Worm (Caenorhabditis elegans) whole organism, L4 larva: ENCODE data around the gene rab-18.
A peak's percentile ranks its signal among the peaks of the same experiment; 100 is the strongest.

Experiments used
- D1046.2 ChIP-seq: fragments of 200-800 bp; sonication (Bioruptor generic); IDR thresholded peaks from 2 replicates; pipeline ENCODE4 v1.3.6; 2022; ENCODE audit warnings: missing genetic modification characterization, missing compliant biosample characterization
- F44E2.7 ChIP-seq: fragments of 200-800 bp; sonication (Bioruptor generic); IDR thresholded peaks from 2 replicates; pipeline ENCODE4 v2.1.2; 2022; ENCODE audit warnings: missing genetic modification characterization, missing compliant biosample characterization
- Y48G9A.11 ChIP-seq: fragments of 200-800 bp; sonication (Bioruptor generic); IDR thresholded peaks from 2 replicates; pipeline ENCODE4 v1.3.6; 2022; ENCODE audit warnings: missing genetic modification reagents, missing genetic modification characterization, missing compliant biosample characterization
- Y75B8A.6 ChIP-seq: fragments of 200-800 bp; sonication (Bioruptor generic); IDR thresholded peaks from 2 replicates; pipeline ENCODE4 v1.3.6; 2022; ENCODE audit warnings: missing genetic modification reagents, missing genetic modification characterization, missing compliant biosample characterization
- aha-1 ChIP-seq: fragments of 150-350 bp; peaks from one replicate; lab custom pipeline; 2014; ENCODE audit warnings: missing biosample characterization, missing genetic modification characterization
- arid-1 ChIP-seq: fragments of 200-800 bp; sonication (Bioruptor generic); conservative IDR thresholded peaks from 2 replicates; pipeline ENCODE4 v1.3.6; 2022; ENCODE audit warnings: missing genetic modification reagents, missing genetic modification characterization, missing compliant biosample characterization
- ceh-82 ChIP-seq: sonication (generic microtip); optimal IDR thresholded peaks from 2 replicates; lab custom pipeline; 2017; ENCODE audit warnings: missing biosample characterization, missing genetic modification characterization
- ctbp-1 ChIP-seq: fragments of 200-800 bp; sonication (Bioruptor generic); IDR thresholded peaks from 2 replicates; pipeline ENCODE4 v1.3.6; 2022; ENCODE audit warnings: missing genetic modification reagents, missing genetic modification characterization, missing compliant biosample characterization
- daf-16 ChIP-seq, 3 experiments: sonication (generic microtip); optimal IDR thresholded peaks; 2 replicates each; lab custom pipeline; 2016 to 2017; ENCODE audit warnings: missing genetic modification characterization in 3 of 3, missing genetic modification reagents in 3 of 3, mild to moderate bottlenecking in 2 of 3, missing compliant biosample characterization in 2 of 3, missing biosample characterization in 1 of 3, moderate library complexity in 1 of 3
- daf-8 ChIP-seq: fragments of 200-800 bp; sonication (Bioruptor generic); IDR thresholded peaks from 2 replicates; pipeline ENCODE4 v1.3.6; 2022; ENCODE audit warnings: missing genetic modification characterization, missing compliant biosample characterization
- dmd-9 ChIP-seq: fragments of 200-800 bp; sonication (Bioruptor generic); IDR thresholded peaks from 2 replicates; pipeline ENCODE4 v1.3.6; 2022; ENCODE audit warnings: missing genetic modification reagents, missing genetic modification characterization, missing compliant biosample characterization
- duxl-1 ChIP-seq: sonication (generic microtip); optimal IDR thresholded peaks from 2 replicates; lab custom pipeline; 2016; ENCODE audit warnings: mild to moderate bottlenecking, missing genetic modification characterization, moderate library complexity, missing compliant biosample characterization; ENCODE audit not compliant: poor library complexity
- dve-1 ChIP-seq: sonication (generic microtip); optimal IDR thresholded peaks from 2 replicates; lab custom pipeline; 2017; ENCODE audit warnings: antibody characterized with exemption, mild to moderate bottlenecking, missing genetic modification characterization, missing compliant biosample characterization; ENCODE audit not compliant: insufficient read depth
- gei-8 ChIP-seq: fragments of 200-800 bp; sonication (Bioruptor generic); optimal IDR thresholded peaks from 2 replicates; lab custom pipeline; 2018; ENCODE audit warnings: mild to moderate bottlenecking, missing genetic modification characterization, missing compliant biosample characterization
- hlh-30 ChIP-seq: sonication (generic microtip); optimal IDR thresholded peaks from 2 replicates; lab custom pipeline; 2017; ENCODE audit warnings: antibody characterized with exemption, mild to moderate bottlenecking, missing genetic modification characterization, missing compliant biosample characterization; ENCODE audit not compliant: insufficient read depth
- lin-1 ChIP-seq: fragments of 200-800 bp; sonication (Bioruptor generic); IDR thresholded peaks from 2 replicates; pipeline ENCODE4 v1.3.6; 2022; ENCODE audit warnings: missing genetic modification reagents, missing genetic modification characterization, missing compliant biosample characterization
- lin-13 ChIP-seq: fragments of 150-350 bp; optimal IDR thresholded peaks from 2 replicates; lab custom pipeline; 2014; ENCODE audit warnings: missing biosample characterization, missing genetic modification reagents, missing genetic modification characterization
- lin-15B ChIP-seq: fragments of 150-350 bp; sonication (generic microtip); optimal IDR thresholded peaks from 3 replicates; lab custom pipeline; 2014; ENCODE audit warnings: missing biosample characterization, missing genetic modification characterization
- lin-38 ChIP-seq: fragments of 200-800 bp; sonication (Bioruptor generic); IDR thresholded peaks from 2 replicates; pipeline ENCODE4 v1.3.6; 2022; ENCODE audit warnings: missing genetic modification reagents, missing genetic modification characterization, missing compliant biosample characterization
- lsy-2 ChIP-seq, 2 experiments: fragments of 150-350 bp in 1 of 2; sonication (generic microtip) in 1 of 2; optimal IDR thresholded peaks; 2 replicates each; lab custom pipeline; 2014 to 2017; ENCODE audit warnings: missing biosample characterization in 2 of 2, missing genetic modification characterization in 2 of 2
- madf-9 ChIP-seq: fragments of 200-800 bp; sonication (Bioruptor generic); conservative IDR thresholded peaks from 2 replicates; pipeline ENCODE4 v1.3.6; 2022; ENCODE audit warnings: missing genetic modification reagents, missing genetic modification characterization, missing compliant biosample characterization
- mdt-29 ChIP-seq: fragments of 200-800 bp; sonication (Bioruptor generic); IDR thresholded peaks from 2 replicates; pipeline ENCODE4 v1.3.6; 2022; ENCODE audit warnings: missing genetic modification reagents, missing genetic modification characterization, missing compliant biosample characterization
- mes-2 ChIP-seq: sonication (generic microtip); optimal IDR thresholded peaks from 2 replicates; lab custom pipeline; 2016; ENCODE audit warnings: missing genotype, mild to moderate bottlenecking, missing genetic modification characterization, missing compliant biosample characterization; ENCODE audit not compliant: poor library complexity, severe bottlenecking
- mxl-3 ChIP-seq: fragments of 200-800 bp; sonication (Bioruptor generic); optimal IDR thresholded peaks from 2 replicates; lab custom pipeline; 2018; ENCODE audit warnings: mild to moderate bottlenecking, missing genetic modification characterization, missing compliant biosample characterization
- nhr-41 ChIP-seq: fragments of 200-800 bp; sonication (Bioruptor generic); IDR thresholded peaks from 2 replicates; pipeline ENCODE4 v1.3.6; 2022; ENCODE audit warnings: missing genetic modification reagents, missing genetic modification characterization, missing compliant biosample characterization
- nhr-6 ChIP-seq: fragments of 150-350 bp; optimal IDR thresholded peaks from 2 replicates; lab custom pipeline; 2014; ENCODE audit warnings: missing biosample characterization, missing genetic modification characterization
- nhr-76 ChIP-seq: fragments of 150-350 bp; optimal IDR thresholded peaks from 2 replicates; lab custom pipeline; 2014; ENCODE audit warnings: missing biosample characterization, missing genetic modification characterization
- pha-4 ChIP-seq, 2 experiments: fragments of 150-350 bp in 1 of 2; fragments of 200-800 bp in 1 of 2; sonication (Bioruptor generic) in 1 of 2; IDR thresholded peaks in 1 of 2; optimal IDR thresholded peaks in 1 of 2; 2 replicates each; pipeline versions ENCODE4 v1.3.6 to Lab custom; 2014 to 2022; ENCODE audit warnings: missing genetic modification characterization in 2 of 2, missing genetic modification reagents in 2 of 2, missing biosample characterization in 1 of 2, missing compliant biosample characterization in 1 of 2
- pqm-1 ChIP-seq: sonication (generic microtip); optimal IDR thresholded peaks from 2 replicates; lab custom pipeline; 2017; ENCODE audit warnings: missing biosample characterization, missing genetic modification characterization
- rbr-2 ChIP-seq: sonication (generic microtip); optimal IDR thresholded peaks from 2 replicates; lab custom pipeline; 2016; ENCODE audit warnings: missing genotype, missing genetic modification characterization, missing compliant biosample characterization
- sdz-12 ChIP-seq: fragments of 200-800 bp; sonication (Bioruptor generic); optimal IDR thresholded peaks from 2 replicates; lab custom pipeline; 2018; ENCODE audit warnings: mild to moderate bottlenecking, missing genetic modification characterization, missing compliant biosample characterization
- tra-1 ChIP-seq: fragments of 200-800 bp; sonication (Bioruptor generic); IDR thresholded peaks from 2 replicates; pipeline ENCODE4 v1.3.6; 2022; ENCODE audit warnings: missing genetic modification reagents, missing genetic modification characterization, missing compliant biosample characterization
- unc-130 ChIP-seq: sonication (generic microtip); optimal IDR thresholded peaks from 2 replicates; lab custom pipeline; 2016; ENCODE audit warnings: missing genetic modification reagents, missing genetic modification characterization, missing compliant biosample characterization
- vab-7 ChIP-seq: fragments of 200-800 bp; sonication (Bioruptor generic); IDR thresholded peaks from 2 replicates; pipeline ENCODE4 v1.3.6; 2022; ENCODE audit warnings: missing genetic modification reagents, missing genetic modification characterization, missing compliant biosample characterization
- ztf-7 ChIP-seq: fragments of 150-350 bp; optimal IDR thresholded peaks from 2 replicates; lab custom pipeline; 2014; ENCODE audit warnings: missing biosample characterization, missing genetic modification characterization

The rab-18 gene

DNA sequence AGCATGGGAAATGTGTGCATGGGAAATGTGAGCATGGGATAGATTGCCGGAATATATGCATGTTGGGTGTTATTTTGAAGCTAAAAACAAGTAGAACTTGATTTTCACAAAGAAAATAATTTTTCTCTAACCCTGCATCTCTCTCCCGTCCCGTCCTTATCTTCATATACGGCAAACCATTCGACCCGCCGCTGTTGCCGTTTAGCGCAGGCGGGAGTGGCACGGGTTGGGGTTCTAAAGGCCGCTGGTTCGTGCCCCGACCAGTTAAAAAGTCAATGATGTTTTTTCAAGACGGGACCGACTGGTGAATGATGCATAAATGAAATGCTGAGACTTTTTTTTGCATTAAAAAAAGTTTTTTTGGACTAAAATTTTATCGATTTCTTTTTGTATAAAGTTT is 41.7 kb upstream of the rab-18 start (continued):
- 0 out of 2 replicates have a peak, but pooled peaks have one; percentile 48 for TF ChIP-seq arid-1
- TF ChIP-seq lin-38 (GFP tag; lab: Robert Waterston, UW) = peak; percentile 76
- peak; percentile 74 for TF ChIP-seq madf-9 (GFP tag; lab: Robert Waterston, UW)
- TF ChIP-seq ceh-82 (tag; lab: Kevin White, UChicago) = no peak
- no peak for TF ChIP-seq lin-15B (tag; lab: Kevin White, UChicago)
- TF ChIP-seq unc-130 = peak; percentile 66
- peak; percentile 50 for TF ChIP-seq rbr-2 (tag; lab: Kevin White, UChicago)
- TF ChIP-seq nhr-76 (tag; lab: Kevin White, UChicago) = no peak
- TF ChIP-seq vab-7 (GFP tag; lab: Robert Waterston, UW) = peak; percentile 71; the same call in 1 of the 2 replicates
- peak; percentile 86 for TF ChIP-seq lin-13 (GFP tag; lab: Kevin White, UChicago)
- TF ChIP-seq duxl-1 = peak; percentile 68
- no peak for TF ChIP-seq daf-8 (GFP tag; lab: Robert Waterston, UW)
- TF ChIP-seq pha-4 (GFP tag; IDR thresholded peaks at IDR 0.05; lab: Robert Waterston, UW) = peak; percentile 53
- TF ChIP-seq pha-4 (tag; optimal IDR thresholded peaks at IDR 0.05; lab: Kevin White, UChicago) = no peak
- no peak for TF ChIP-seq dmd-9 (GFP tag; lab: Robert Waterston, UW)
- no peak for TF ChIP-seq Y75B8A.6 (GFP tag; lab: Robert Waterston, UW)
- peak; percentile 6 for TF ChIP-seq nhr-6 (tag; lab: Kevin White, UChicago)
- peak; percentile 67 for TF ChIP-seq Y48G9A.11 (GFP tag; lab: Robert Waterston, UW)
- peak in 1 of 2 experiments; percentile 60 for TF ChIP-seq lsy-2 (tag; optimal IDR thresholded peaks at IDR 0.05; lab: Kevin White, UChicago)
- TF ChIP-seq mxl-3 (GFP tag; lab: Kevin White, UChicago) = peak; percentile 34
- TF ChIP-seq tra-1 (GFP tag; lab: Robert Waterston, UW) = peak; percentile 48; the same call in 1 of the 2 replicates
- TF ChIP-seq ctbp-1 (GFP tag; lab: Robert Waterston, UW) = peak; percentile 71
- no peak for TF ChIP-seq ztf-7 (tag; lab: Kevin White, UChicago)
- peak; percentile 86 for TF ChIP-seq mes-2 (tag; lab: Kevin White, UChicago)
- TF ChIP-seq nhr-41 (GFP tag; lab: Robert Waterston, UW) = peak; percentile 61; the same call in 1 of the 2 replicates
- TF ChIP-seq gei-8 (GFP tag; lab: Kevin White, UChicago) = peak; percentile 29
- TF ChIP-seq daf-16 (GFP tag; optimal IDR thresholded peaks at IDR 0.05; lab: Kevin White, UChicago) = peak in 1 of 2 experiments; percentile 45
- TF ChIP-seq daf-16 (tag; optimal IDR thresholded peaks at IDR 0.05; lab: Kevin White, UChicago) = peak; percentile 57
- peak; percentile 63 for TF ChIP-seq sdz-12
- TF ChIP-seq lin-1 = no peak
- TF ChIP-seq D1046.2 (GFP tag; lab: Robert Waterston, UW) = peak; percentile 85; the same call in 1 of the 2 replicates
- TF ChIP-seq mdt-29 = 0 out of 2 replicates have a peak, but pooled peaks have one; percentile 27
- peak; percentile 92 for TF ChIP-seq aha-1 (tag; lab: Kevin White, UChicago)
- TF ChIP-seq hlh-30 (tag; lab: Kevin White, UChicago) = peak; percentile 72
- peak; percentile 60 for TF ChIP-seq dve-1 (tag; lab: Kevin White, UChicago)
- TF ChIP-seq, all 104 proteins: peak for 37

DNA sequence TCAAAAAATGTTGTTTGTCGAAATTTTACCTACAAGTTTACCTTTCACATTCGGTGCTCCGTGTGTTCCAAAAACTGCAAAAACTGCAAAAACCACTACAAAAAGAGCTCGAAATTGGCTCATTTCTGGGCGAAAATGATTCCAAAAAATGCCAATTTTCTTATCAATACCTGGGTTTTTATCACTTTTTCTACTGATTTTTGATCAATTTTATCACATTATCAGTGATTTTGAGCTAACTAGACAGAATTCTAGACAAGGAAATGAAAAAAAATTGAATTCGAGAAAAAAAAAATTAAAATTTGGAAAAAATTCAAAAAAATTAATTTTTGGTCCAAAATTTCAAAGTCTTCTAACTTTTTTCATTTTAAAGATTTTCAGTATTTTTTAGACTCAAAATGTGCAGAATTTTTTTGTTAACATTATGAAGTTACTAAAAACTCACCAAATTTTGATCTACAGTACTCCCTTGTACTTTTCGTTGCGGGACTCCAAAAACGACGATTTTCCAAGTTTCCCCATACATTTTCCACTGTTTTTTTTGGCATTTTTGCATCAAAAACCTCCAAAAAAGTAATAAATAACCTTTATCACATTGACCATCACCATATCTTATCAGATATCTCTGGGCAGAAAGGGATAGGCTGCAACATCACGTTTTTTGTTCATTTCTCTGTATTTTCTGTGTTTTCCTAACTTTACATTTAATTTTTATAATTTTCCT is 35.4 kb upstream of the rab-18 start, which contains the start of the genes F58B6.1 and acsd-1:
F58B6.1 (minus strand) TSS at position 133 of the 724 bp plus-strand sequence.
acsd-1 (plus strand) TSS at position 674 of the 724 bp plus-strand sequence.
- TF ChIP-seq F44E2.7 (GFP tag; lab: Robert Waterston, UW) (no peak), pqm-1 (tag; lab: Kevin White, UChicago) (peak; percentile 8)
